Worm (Caenorhabditis elegans): ENCODE results near the gene C13F10.5.

C13F10.5 gene

ce11 chrV:7218988-7219387 is at the start of gene C13F10.5:
Gene C13F10.5, minus strand, starts transcription at chrV:7219088.
- TF ChIP-seq aha-1 (tag) (peak; percentile 42), unc-62 (GFP tag; optimal IDR thresholded peaks at IDR 0.05 in 1 of 2) (no peak), unc-62 (tag; optimal IDR thresholded peaks at IDR 0.05) (no peak)

- TF ChIP-seq mep-1 (tag; optimal IDR thresholded peaks at IDR 0.05) (no peak), fkh-10 (GFP tag; optimal IDR thresholded peaks at IDR 0.05) (no peak), saeg-2 (GFP tag; IDR thresholded peaks at IDR 0.05) (no peak), T20F7.1 (GFP tag; optimal IDR thresholded peaks at IDR 0.05) (no peak), spr-1 (tag; optimal IDR thresholded peaks at IDR 0.05) (no peak), mes-2 (tag; optimal IDR thresholded peaks at IDR 0.05; ENCODE audit: poor library complexity, severe bottlenecking) (no peak), snpc-4 (tag; optimal IDR thresholded peaks at IDR 0.05) (no peak), nhr-102 (tag; optimal IDR thresholded peaks at IDR 0.05) (no peak)
Observed at ce11 chrV:7266021-7266420, 47.1 kb upstream of the C13F10.5 start, which contains the start of gene C13A2.7. Gene C13A2.7, plus strand, starts transcription at chrV:7266321.

ce11 chrV:7264042-7264441 is 45.2 kb upstream of the C13F10.5 start, which contains the start of gene C13A2.9:
Gene C13A2.9, minus strand, starts transcription at chrV:7264142.
- TF ChIP-seq T20F7.1 (GFP tag; optimal IDR thresholded peaks at IDR 0.05), result no peak
- TF ChIP-seq ceh-32 (tag; optimal IDR thresholded peaks at IDR 0.05; ENCODE audit: poor library complexity), result no peak
- no peak for TF ChIP-seq nhr-41 (GFP tag; IDR thresholded peaks at IDR 0.05)
- no peak for TF ChIP-seq ctbp-1 (GFP tag; IDR thresholded peaks at IDR 0.05)
- TF ChIP-seq arid-1 (GFP tag; conservative IDR thresholded peaks at IDR 0.05), result no peak
- TF ChIP-seq nhr-111 (GFP tag; optimal IDR thresholded peaks at IDR 0.05), result no peak
- TF ChIP-seq duxl-1 (tag; optimal IDR thresholded peaks at IDR 0.05; ENCODE audit: poor library complexity), result no peak
- TF ChIP-seq fos-1 (tag; optimal IDR thresholded peaks at IDR 0.05), result no peak
- no peak for TF ChIP-seq lir-3 (tag; optimal IDR thresholded peaks at IDR 0.05)
- TF ChIP-seq snpc-4 (tag; optimal IDR thresholded peaks at IDR 0.05), result no peak
- TF ChIP-seq zfp-2 (tag; optimal IDR thresholded peaks at IDR 0.05), result no peak
- TF ChIP-seq R02D3.7 (tag; optimal IDR thresholded peaks at IDR 0.05), result no peak
- TF ChIP-seq T26A8.4 (GFP tag; IDR thresholded peaks at IDR 0.05), result no peak
- no peak for TF ChIP-seq hlh-11 (tag; optimal IDR thresholded peaks at IDR 0.05)
- no peak for TF ChIP-seq daf-12 (tag; optimal IDR thresholded peaks at IDR 0.05)
- TF ChIP-seq set-16 (GFP tag; IDR thresholded peaks at IDR 0.05), result no peak
- TF ChIP-seq ceh-62 (tag; optimal IDR thresholded peaks at IDR 0.05), result no peak
- no peak for TF ChIP-seq lin-1 (GFP tag; IDR thresholded peaks at IDR 0.05)

- TF ChIP-seq nhr-111 (GFP tag; optimal IDR thresholded peaks at IDR 0.05) (no peak), lin-29 (GFP tag; IDR thresholded peaks at IDR 0.05) (no peak), jun-1 (tag; optimal IDR thresholded peaks at IDR 0.05) (no peak), nhr-25 (tag; optimal IDR thresholded peaks at IDR 0.05; ENCODE audit: borderline replicate concordance, insufficient read depth) (no peak), mdt-29 (GFP tag; IDR thresholded peaks at IDR 0.05) (no peak), daf-16 (GFP tag; optimal IDR thresholded peaks at IDR 0.05) (no peak), daf-16 (tag; optimal IDR thresholded peaks at IDR 0.05) (no peak), zfp-3 (GFP tag; conservative IDR thresholded peaks at IDR 0.05) (no peak), nhr-41 (GFP tag; IDR thresholded peaks at IDR 0.05) (no peak), snpc-4 (tag; optimal IDR thresholded peaks at IDR 0.05) (no peak), Y5F2A.4 (GFP tag; optimal IDR thresholded peaks at IDR 0.05) (no peak), nhr-10 (tag; optimal IDR thresholded peaks at IDR 0.05) (no peak)
Observed at ce11 chrV:7258965-7259364, 40.1 kb upstream of the C13F10.5 start, which contains the start of gene C13A2.12. Gene C13A2.12, plus strand, starts transcription at chrV:7259265.

All from whole organism, L4 larva.